Fruit fly (Drosophila melanogaster) S2 (cell line): Measurements from ENCODE around the gene CG13653.

ENCODE experiments used
- CG8478 ChIP-seq: fragments of >200 bp; optimal IDR thresholded peaks from 2 replicates; lab custom pipeline; 2018
- CTCF ChIP-seq, 2 experiments: fragments of >200 bp; optimal IDR thresholded peaks; 2 replicates each; lab custom pipeline; 2018

DNA sequence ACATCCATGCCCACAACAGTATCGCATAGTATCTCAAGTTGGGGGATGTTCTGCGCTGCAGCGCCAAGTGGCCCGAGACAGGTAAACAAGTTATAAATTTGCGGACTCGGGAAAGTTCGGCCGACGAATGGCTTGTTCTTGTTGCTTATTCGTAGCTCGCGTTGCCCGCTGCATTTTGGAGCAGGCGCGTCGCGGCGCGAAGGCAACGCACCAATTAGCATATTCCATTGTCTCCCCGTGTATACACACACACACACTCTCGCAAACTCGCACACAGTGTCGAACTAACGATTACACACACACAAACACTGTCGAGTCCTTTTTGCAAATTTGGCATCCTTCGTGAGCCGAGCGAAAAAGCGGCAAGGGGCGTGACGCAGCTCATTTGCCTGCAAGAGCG lies 6.3 kb upstream of the CG13653 start:
- TF ChIP-seq CG8478 (lab: Kevin White, UChicago) (no peak), CTCF (optimal IDR thresholded peaks at IDR 0.05; lab: Kevin White, UChicago) (no peak)
